Worm (Caenorhabditis elegans): ENCODE measurements around the gene tbc-1.

- TF ChIP-seq nhr-237 (tag; optimal IDR thresholded peaks at IDR 0.05) (no peak), ama-1 (optimal IDR thresholded peaks at IDR 0.05) (no peak), snpc-4 (tag; optimal IDR thresholded peaks at IDR 0.05) (no peak), egl-27 (tag; optimal IDR thresholded peaks at IDR 0.05) (no peak), lsy-2 (tag; optimal IDR thresholded peaks at IDR 0.05) (no peak), zag-1 (tag; optimal IDR thresholded peaks at IDR 0.05) (no peak), mab-5 (tag; optimal IDR thresholded peaks at IDR 0.05) (no peak), sem-4 (tag; optimal IDR thresholded peaks at IDR 0.05) (no peak), elt-1 (tag; optimal IDR thresholded peaks at IDR 0.05) (no peak), unc-62 (GFP tag; optimal IDR thresholded peaks at IDR 0.05) (no peak), skn-1 (tag; optimal IDR thresholded peaks at IDR 0.05) (no peak), unc-39 (tag; optimal IDR thresholded peaks at IDR 0.05) (no peak), aly-2 (tag; optimal IDR thresholded peaks at IDR 0.05) (no peak)
Observed at ce11 chrX:14960841-14961240, 9.7 kb upstream of the tbc-1 start.

All from whole organism, L2 larva.